Fruit fly (Drosophila melanogaster) whole organism, prepupa: ENCODE data around the gene RpL35A.

Source experiments
- Eip93F ChIP-seq: fragments of 200-800 bp; sonication (Bioruptor generic); optimal IDR thresholded peaks from 2 replicates; lab custom pipeline; 2016; ENCODE audit warnings: missing biosample characterization, mild to moderate bottlenecking, missing genetic modification characterization
- Hr39 ChIP-seq: fragments of 200-800 bp; sonication (Bioruptor generic); optimal IDR thresholded peaks from 2 replicates; lab custom pipeline; 2016; ENCODE audit warnings: missing biosample characterization, missing genetic modification characterization
- Smox ChIP-seq: fragments of 200-800 bp; sonication (Bioruptor generic); optimal IDR thresholded peaks from 3 replicates; lab custom pipeline; 2016; ENCODE audit warnings: missing biosample characterization, missing genetic modification characterization
- Sox14 ChIP-seq: fragments of 200-800 bp; sonication (Bioruptor generic); optimal IDR thresholded peaks from 3 replicates; lab custom pipeline; 2016; ENCODE audit warnings: missing biosample characterization, missing genetic modification characterization

DNA sequence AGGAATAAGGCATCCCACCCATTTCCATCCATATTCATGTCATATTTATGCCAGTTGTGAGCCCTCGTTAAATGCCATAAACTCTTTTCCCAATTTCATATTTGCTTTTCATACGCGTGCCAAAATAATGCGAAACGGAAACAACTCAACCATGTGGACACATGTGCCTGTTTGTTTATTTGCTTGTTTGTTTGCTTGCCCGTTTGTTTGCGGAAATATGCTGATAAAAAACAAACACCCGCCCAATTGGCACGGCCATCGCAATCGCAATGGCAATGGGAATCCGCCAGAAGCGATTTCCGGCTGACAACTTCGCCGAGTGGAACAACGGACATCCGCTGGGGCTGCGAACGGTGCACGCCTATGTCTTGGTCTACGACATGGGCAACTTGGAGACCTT, 12.6 kb downstream of the RpL35A start:
- TF ChIP-seq Hr39 (no peak), Eip93F (GFP tag; lab: Kevin White, UChicago) (no peak), Sox14 (no peak), Smox (GFP tag; lab: Kevin White, UChicago) (no peak)
